Worm (Caenorhabditis elegans) whole organism, late embryonic: ENCODE measurements around the gene T10H4.4.

Source experiments
- C08G9.2 ChIP-seq: sonication (generic microtip); optimal IDR thresholded peaks from 2 replicates; lab custom pipeline; 2016; ENCODE audit warnings: mild to moderate bottlenecking, missing genetic modification characterization, moderate library complexity, missing compliant biosample characterization
- K02D7.2 ChIP-seq: sonication (generic microtip); optimal IDR thresholded peaks from 2 replicates; lab custom pipeline; 2017; ENCODE audit warnings: mild to moderate bottlenecking, missing genetic modification characterization, missing compliant biosample characterization
- K09A11.1 ChIP-seq: sonication (generic microtip); optimal IDR thresholded peaks from 2 replicates; lab custom pipeline; 2017; ENCODE audit warnings: antibody characterized with exemption, mild to moderate bottlenecking, missing genetic modification characterization, missing compliant biosample characterization; ENCODE audit not compliant: insufficient read depth
- T23F11.4 ChIP-seq: fragments of 200-800 bp; sonication (Bioruptor generic); optimal IDR thresholded peaks from 2 replicates; lab custom pipeline; 2018; ENCODE audit warnings: mild to moderate bottlenecking, missing genetic modification characterization, missing compliant biosample characterization
- ahr-1 ChIP-seq: sonication (generic microtip); optimal IDR thresholded peaks from 2 replicates; lab custom pipeline; 2016; ENCODE audit warnings: missing genetic modification characterization, missing compliant biosample characterization
- ceh-18 ChIP-seq: sonication (generic microtip); optimal IDR thresholded peaks from 2 replicates; lab custom pipeline; 2016; ENCODE audit warnings: missing genetic modification characterization, missing compliant biosample characterization
- ceh-19 ChIP-seq: fragments of 200-800 bp; sonication (Bioruptor generic); optimal IDR thresholded peaks from 2 replicates; lab custom pipeline; 2018; ENCODE audit warnings: mild to moderate bottlenecking, missing genetic modification characterization, missing compliant biosample characterization
- ceh-22 ChIP-seq: sonication (generic microtip); optimal IDR thresholded peaks from 2 replicates; lab custom pipeline; 2017; ENCODE audit warnings: missing biosample characterization, missing genetic modification characterization
- ceh-31 ChIP-seq: sonication (generic microtip); optimal IDR thresholded peaks from 2 replicates; lab custom pipeline; 2016; ENCODE audit warnings: missing genetic modification characterization, missing compliant biosample characterization
- ceh-45 ChIP-seq: fragments of 200-800 bp; sonication (Bioruptor generic); IDR thresholded peaks from 2 replicates; pipeline ENCODE4 v1.3.6; 2022; ENCODE audit warnings: missing genetic modification reagents, missing genetic modification characterization, missing compliant biosample characterization
- ceh-48 ChIP-seq: sonication (generic microtip); optimal IDR thresholded peaks from 2 replicates; lab custom pipeline; 2016; ENCODE audit warnings: missing genetic modification characterization, inconsistent platforms, missing compliant biosample characterization
- ceh-9 ChIP-seq: sonication (generic microtip); optimal IDR thresholded peaks from 2 replicates; lab custom pipeline; 2016; ENCODE audit warnings: mild to moderate bottlenecking, missing genetic modification characterization, inconsistent platforms, missing compliant biosample characterization
- che-1 ChIP-seq: sonication (generic microtip); optimal IDR thresholded peaks from 2 replicates; lab custom pipeline; 2016; ENCODE audit warnings: mild to moderate bottlenecking, missing genetic modification characterization, missing compliant biosample characterization
- dve-1 ChIP-seq: sonication (generic microtip); optimal IDR thresholded peaks from 2 replicates; lab custom pipeline; 2017; ENCODE audit warnings: antibody characterized with exemption, mild to moderate bottlenecking, missing genetic modification characterization, missing compliant biosample characterization
- elt-2 ChIP-seq: sonication (generic microtip); optimal IDR thresholded peaks from 2 replicates; lab custom pipeline; 2016; ENCODE audit warnings: missing genetic modification reagents, missing genetic modification characterization, missing compliant biosample characterization
- fax-1 ChIP-seq: sonication (generic microtip); optimal IDR thresholded peaks from 2 replicates; lab custom pipeline; 2016; ENCODE audit warnings: missing genotype, missing genetic modification characterization, missing compliant biosample characterization
- fkh-10 ChIP-seq: fragments of 150-350 bp; optimal IDR thresholded peaks from 2 replicates; lab custom pipeline; 2014; ENCODE audit warnings: missing biosample characterization, missing genetic modification reagents, missing genetic modification characterization
- gmeb-2 ChIP-seq: sonication (generic microtip); optimal IDR thresholded peaks from 2 replicates; lab custom pipeline; 2016; ENCODE audit warnings: missing genetic modification characterization, inconsistent platforms, missing compliant biosample characterization
- hlh-13 ChIP-seq: fragments of 200-800 bp; sonication (Bioruptor generic); optimal IDR thresholded peaks from 2 replicates; lab custom pipeline; 2018; ENCODE audit warnings: mild to moderate bottlenecking, missing genetic modification characterization, missing compliant biosample characterization
- hlh-15 ChIP-seq: sonication (generic microtip); optimal IDR thresholded peaks from 2 replicates; lab custom pipeline; 2016; ENCODE audit warnings: missing genetic modification characterization, missing compliant biosample characterization
- hlh-30 ChIP-seq: sonication (generic microtip); optimal IDR thresholded peaks from 2 replicates; lab custom pipeline; 2017; ENCODE audit warnings: antibody characterized with exemption, missing genetic modification characterization, missing compliant biosample characterization; ENCODE audit not compliant: insufficient read depth
- hlh-8 ChIP-seq: sonication (generic microtip); optimal IDR thresholded peaks from 2 replicates; lab custom pipeline; 2016; ENCODE audit warnings: missing genotype, missing genetic modification characterization, missing compliant biosample characterization
- madf-2 ChIP-seq: sonication (generic microtip); optimal IDR thresholded peaks from 2 replicates; lab custom pipeline; 2017; ENCODE audit warnings: missing genetic modification characterization, missing compliant biosample characterization
- nfya-1 ChIP-seq: sonication (generic microtip); optimal IDR thresholded peaks from 2 replicates; lab custom pipeline; 2017; ENCODE audit warnings: missing genetic modification characterization, mild to moderate bottlenecking, missing compliant biosample characterization, antibody characterized with exemption, moderate library complexity
- nhr-232 ChIP-seq: sonication (generic microtip); optimal IDR thresholded peaks from 2 replicates; lab custom pipeline; 2016; ENCODE audit warnings: missing genetic modification characterization, missing compliant biosample characterization
- npax-4 ChIP-seq: sonication (generic microtip); optimal IDR thresholded peaks from 2 replicates; lab custom pipeline; 2016; ENCODE audit warnings: missing genetic modification characterization, missing compliant biosample characterization
- pat-9 ChIP-seq: fragments of 200-800 bp; sonication (Bioruptor generic); optimal IDR thresholded peaks from 2 replicates; lab custom pipeline; 2018; ENCODE audit warnings: mild to moderate bottlenecking, missing genetic modification characterization, moderate library complexity, missing compliant biosample characterization
- pax-1 ChIP-seq: fragments of 150-350 bp; optimal IDR thresholded peaks from 2 replicates; lab custom pipeline; 2014; ENCODE audit warnings: missing biosample characterization, missing genetic modification characterization
- pha-2 ChIP-seq: sonication (generic microtip); optimal IDR thresholded peaks from 2 replicates; lab custom pipeline; 2017; ENCODE audit warnings: mild to moderate bottlenecking, missing genetic modification characterization, missing compliant biosample characterization
- pha-4 ChIP-seq: fragments of 150-350 bp; optimal IDR thresholded peaks from 2 replicates; lab custom pipeline; 2018; ENCODE audit warnings: missing biosample characterization, missing genetic modification reagents, missing genetic modification characterization
- pqm-1 ChIP-seq: sonication (generic microtip); optimal IDR thresholded peaks from 2 replicates; lab custom pipeline; 2016; ENCODE audit warnings: missing genetic modification characterization, missing compliant biosample characterization
- pros-1 ChIP-seq: fragments of 150-350 bp; optimal IDR thresholded peaks from 2 replicates; lab custom pipeline; 2014; ENCODE audit warnings: missing biosample characterization, missing genetic modification reagents, missing genetic modification characterization
- ref-2 ChIP-seq: sonication (generic microtip); optimal IDR thresholded peaks from 2 replicates; lab custom pipeline; 2016; ENCODE audit warnings: missing genetic modification characterization, missing compliant biosample characterization
- rnt-1 ChIP-seq: sonication (generic microtip); optimal IDR thresholded peaks from 2 replicates; lab custom pipeline; 2016; ENCODE audit warnings: missing genetic modification characterization, missing compliant biosample characterization
- sdc-2 ChIP-seq: sonication (generic microtip); optimal IDR thresholded peaks from 2 replicates; lab custom pipeline; 2016; ENCODE audit warnings: missing genotype, missing genetic modification characterization, missing compliant biosample characterization
- sox-2 ChIP-seq: fragments of 200-800 bp; sonication (Bioruptor generic); IDR thresholded peaks from 2 replicates; pipeline ENCODE4 v1.3.6; 2022; ENCODE audit warnings: missing genetic modification reagents, missing genetic modification characterization, missing compliant biosample characterization
- sox-4 ChIP-seq: sonication (generic microtip); optimal IDR thresholded peaks from 2 replicates; lab custom pipeline; 2017; ENCODE audit warnings: mild to moderate bottlenecking, missing genetic modification characterization, inconsistent platforms, missing compliant biosample characterization
- syd-9 ChIP-seq: sonication (generic microtip); optimal IDR thresholded peaks from 2 replicates; lab custom pipeline; 2016; ENCODE audit warnings: mild to moderate bottlenecking, missing genetic modification characterization, moderate library complexity, missing compliant biosample characterization
- tbx-2 ChIP-seq: sonication (generic microtip); optimal IDR thresholded peaks from 2 replicates; lab custom pipeline; 2016; ENCODE audit warnings: missing genetic modification characterization, missing compliant biosample characterization
- tbx-7 ChIP-seq: sonication (generic microtip); optimal IDR thresholded peaks from 2 replicates; lab custom pipeline; 2016; ENCODE audit warnings: missing genotype, missing genetic modification characterization, missing compliant biosample characterization
- ttx-3 ChIP-seq: sonication (generic microtip); optimal IDR thresholded peaks from 2 replicates; lab custom pipeline; 2016; ENCODE audit warnings: missing genetic modification reagents, missing genetic modification characterization, missing compliant biosample characterization
- unc-3 ChIP-seq, 2 experiments: fragments of 200-800 bp in 1 of 2; sonication (Bioruptor generic) in 1 of 2; sonication (generic microtip) in 1 of 2; conservative IDR thresholded peaks in 1 of 2; optimal IDR thresholded peaks in 1 of 2; 2 replicates each; pipeline versions ENCODE4 v1.3.6 to Lab custom; 2016 to 2022; ENCODE audit warnings: missing compliant biosample characterization in 2 of 2, missing genetic modification characterization in 2 of 2, missing genetic modification reagents in 1 of 2
- unc-86 ChIP-seq: sonication (generic microtip); optimal IDR thresholded peaks from 2 replicates; lab custom pipeline; 2016; ENCODE audit warnings: missing genetic modification characterization, missing compliant biosample characterization
- ztf-16 ChIP-seq: sonication (generic microtip); optimal IDR thresholded peaks from 2 replicates; lab custom pipeline; 2017; ENCODE audit warnings: missing genetic modification characterization, missing compliant biosample characterization

Gene T10H4.4

DNA sequence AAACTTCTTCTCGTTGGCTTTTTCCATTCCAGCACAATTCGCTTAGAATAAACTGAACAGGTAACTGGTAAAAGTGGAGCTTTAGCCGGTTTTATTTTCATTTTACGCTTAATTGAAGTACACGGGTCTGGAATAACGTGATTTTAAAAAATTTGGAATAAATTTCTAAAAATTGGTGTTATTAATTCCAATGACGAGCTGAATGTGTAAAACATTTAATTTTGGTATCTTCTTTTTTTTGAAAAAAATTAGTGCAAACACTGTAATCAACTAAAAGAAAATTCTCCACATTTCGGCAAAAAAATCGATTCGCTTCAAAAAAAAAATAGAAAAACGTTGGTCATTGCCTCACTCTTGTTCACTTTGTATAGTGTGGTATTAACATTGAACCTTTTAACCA, at the start of gene T10H4.4:
Gene T10H4.4, minus strand, starts transcription at position 101 of the 400 bp plus-strand sequence.
- TF ChIP-seq dve-1: no peak
- no peak for TF ChIP-seq K09A11.1

DNA sequence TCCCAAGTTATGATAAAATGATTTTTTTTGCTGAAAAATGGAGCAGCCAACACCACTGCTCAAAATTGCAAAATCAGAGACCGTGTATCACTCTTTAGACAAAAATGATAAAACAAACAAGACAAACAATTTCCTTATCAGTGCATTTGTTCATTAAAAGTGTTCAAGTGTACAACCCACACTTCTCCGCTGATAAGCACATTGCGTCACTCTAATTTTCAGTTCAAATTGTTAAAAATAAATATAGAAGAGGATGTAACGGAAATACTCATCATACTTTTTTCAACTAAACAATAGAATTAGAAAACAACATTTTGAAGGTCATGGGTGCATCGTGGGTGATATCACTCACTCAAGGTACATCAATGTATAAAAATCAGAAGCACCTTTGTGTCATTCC, 46.5 kb upstream of the T10H4.4 start, which contains the start of gene nhr-291:
Gene nhr-291, plus strand, starts transcription at position 324 of the 400 bp plus-strand sequence.
- TF ChIP-seq elt-2 (tag; lab: Kevin White, UChicago): peak; percentile 99
- TF ChIP-seq pros-1 (tag; lab: Kevin White, UChicago): no peak
- no peak for TF ChIP-seq sdc-2
- peak; percentile 40 for TF ChIP-seq pqm-1 (tag; lab: Kevin White, UChicago)
- TF ChIP-seq ceh-9: no peak
- TF ChIP-seq ceh-22 (tag; lab: Kevin White, UChicago): no peak
- no peak for TF ChIP-seq K09A11.1
- TF ChIP-seq hlh-30: no peak
- no peak for TF ChIP-seq tbx-2 (tag; lab: Kevin White, UChicago)
- TF ChIP-seq pat-9 (tag; lab: Kevin White, UChicago): no peak
- no peak for TF ChIP-seq madf-2
- TF ChIP-seq hlh-13 (GFP tag; lab: Kevin White, UChicago): no peak
- TF ChIP-seq, all 69 proteins: peak for 2

DNA sequence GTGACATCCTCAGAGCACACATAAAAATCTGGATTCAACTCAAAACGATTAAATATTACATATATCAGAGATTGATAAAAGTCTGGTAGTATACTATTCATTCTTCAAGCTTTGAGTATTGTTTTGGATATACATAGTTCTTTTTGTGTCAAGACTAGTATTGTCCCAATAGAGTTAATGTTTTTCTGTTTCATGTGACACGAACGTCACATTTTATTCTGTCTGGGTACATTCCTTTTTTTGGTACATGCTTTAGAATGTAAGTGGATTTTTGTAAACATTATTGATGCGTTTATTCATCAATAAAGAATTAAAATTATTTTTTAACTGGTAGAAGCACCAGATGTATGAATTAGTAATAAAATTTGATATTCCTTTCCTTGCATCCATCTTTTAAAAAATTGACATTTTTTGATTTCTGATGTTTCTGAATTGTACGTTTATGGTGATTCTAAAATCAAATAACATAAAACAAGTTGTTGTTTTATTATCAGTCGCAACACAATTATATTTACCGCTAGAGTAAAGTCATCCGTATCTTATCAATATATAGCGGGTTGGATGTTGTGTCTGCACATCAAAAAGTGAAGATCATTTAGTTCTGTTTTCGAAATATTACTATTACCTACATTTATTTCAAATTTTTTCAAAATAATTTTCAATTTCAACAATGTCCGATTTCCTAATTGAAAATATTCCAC, 43.8 kb upstream of the T10H4.4 start, which contains the start of the genes srt-22 and nhr-246:
Gene srt-22, minus strand, starts transcription at position 101 of the 701 bp plus-strand sequence.
Gene nhr-246, plus strand, starts transcription at position 651 of the 701 bp plus-strand sequence.
- TF ChIP-seq unc-3 (GFP tag; conservative IDR thresholded peaks at IDR 0.05; lab: Robert Waterston, UW) (no peak), unc-3 (tag; optimal IDR thresholded peaks at IDR 0.05; lab: Kevin White, UChicago) (no peak), hlh-13 (GFP tag; lab: Kevin White, UChicago) (no peak), pat-9 (tag; lab: Kevin White, UChicago) (no peak), hlh-8 (tag; lab: Kevin White, UChicago) (no peak), ceh-48 (tag; lab: Kevin White, UChicago) (no peak), pha-2 (no peak), K09A11.1 (no peak), ceh-19 (GFP tag; lab: Kevin White, UChicago) (no peak), T23F11.4 (GFP tag; lab: Kevin White, UChicago) (no peak), fax-1 (no peak), unc-86 (no peak), ttx-3 (tag; lab: Kevin White, UChicago) (no peak), hlh-15 (tag; lab: Kevin White, UChicago) (no peak), sox-4 (tag; lab: Kevin White, UChicago) (no peak), C08G9.2 (tag; lab: Kevin White, UChicago) (no peak), ref-2 (no peak), sdc-2 (no peak)

DNA sequence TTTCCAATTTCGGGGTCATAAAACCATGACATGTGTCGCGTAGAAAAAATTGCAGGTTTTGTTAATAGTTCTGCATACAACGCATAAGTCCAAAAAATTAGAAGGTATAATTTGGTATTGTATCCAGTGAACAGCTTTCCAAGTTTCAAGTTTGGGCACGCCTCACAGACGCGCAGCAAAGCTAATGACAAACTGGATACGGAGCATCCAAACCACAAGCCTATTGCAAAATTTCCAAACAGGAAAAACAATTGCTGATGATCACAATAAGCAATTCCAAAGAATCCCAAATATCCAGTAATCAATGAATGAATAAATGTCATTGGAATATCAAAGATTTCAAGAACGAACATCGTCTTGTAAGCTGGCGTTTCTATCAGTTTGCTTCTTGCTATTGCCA, 41.4 kb upstream of the T10H4.4 start:
- no peak for TF ChIP-seq hlh-8 (tag; lab: Kevin White, UChicago)
- no peak for TF ChIP-seq nhr-232 (tag; lab: Kevin White, UChicago)
- no peak for TF ChIP-seq syd-9 (tag; lab: Kevin White, UChicago)
- no peak for TF ChIP-seq unc-86
- TF ChIP-seq ztf-16 (tag; lab: Kevin White, UChicago): no peak
- TF ChIP-seq ahr-1 (tag; lab: Kevin White, UChicago): no peak
- TF ChIP-seq C08G9.2 (tag; lab: Kevin White, UChicago): no peak
- TF ChIP-seq gmeb-2: no peak
- no peak for TF ChIP-seq madf-2

DNA sequence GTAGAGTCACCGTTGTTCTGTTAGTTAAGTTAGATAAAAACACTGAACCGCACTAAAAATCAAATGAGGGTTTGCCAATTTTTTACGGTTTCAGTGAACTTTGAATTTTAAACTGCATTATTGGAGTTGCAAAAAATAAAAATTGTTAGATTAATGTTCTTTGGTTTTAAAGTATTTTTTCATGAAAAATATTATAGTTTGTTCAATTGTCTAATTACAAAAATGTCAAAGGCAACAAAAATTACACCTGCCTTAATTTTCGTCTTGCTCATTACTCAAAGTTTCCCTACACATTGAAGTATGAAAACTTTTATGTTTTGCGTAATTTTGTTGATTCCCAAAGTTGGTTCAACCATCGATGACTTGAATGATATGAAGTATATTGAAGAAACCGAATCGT, 38.6 kb upstream of the T10H4.4 start, which contains the start of gene irld-62:
Gene irld-62, plus strand, starts transcription at position 301 of the 400 bp plus-strand sequence.
- TF ChIP-seq rnt-1 (tag; lab: Kevin White, UChicago) (no peak), pax-1 (no peak), ceh-18 (tag; lab: Kevin White, UChicago) (no peak), npax-4 (tag; lab: Kevin White, UChicago) (no peak), madf-2 (no peak), sox-2 (GFP tag; lab: Robert Waterston, UW) (no peak), fkh-10 (GFP tag; lab: Kevin White, UChicago) (no peak), ceh-45 (GFP tag; lab: Robert Waterston, UW) (no peak), nfya-1 (no peak), sox-4 (tag; lab: Kevin White, UChicago) (no peak), K02D7.2 (no peak), tbx-7 (tag; lab: Kevin White, UChicago) (no peak), ceh-31 (no peak), elt-2 (tag; lab: Kevin White, UChicago) (no peak), che-1 (tag; lab: Kevin White, UChicago) (no peak), ceh-19 (GFP tag; lab: Kevin White, UChicago) (no peak), pha-4 (no peak), nhr-232 (tag; lab: Kevin White, UChicago) (no peak)
